Worm (Caenorhabditis elegans) whole organism, L1 larva: ENCODE measurements around the gene sem-5.

Source experiments
- C04F5.9 ChIP-seq: sonication (generic microtip); optimal IDR thresholded peaks from 2 replicates; lab custom pipeline; 2016; ENCODE audit warnings: missing genetic modification characterization, missing compliant biosample characterization
- C34B4.2 ChIP-seq: sonication (generic microtip); optimal IDR thresholded peaks from 2 replicates; lab custom pipeline; 2017; ENCODE audit warnings: mild to moderate bottlenecking, missing genetic modification characterization, missing compliant biosample characterization
- Y116A8C.19 ChIP-seq: sonication (generic microtip); optimal IDR thresholded peaks from 2 replicates; lab custom pipeline; 2016; ENCODE audit warnings: missing compliant biosample characterization, missing genetic modification characterization, borderline replicate concordance
- ama-1 ChIP-seq: fragments of 150-350 bp; optimal IDR thresholded peaks from 2 replicates; lab custom pipeline; 2014
- blmp-1 ChIP-seq: fragments of 150-350 bp; optimal IDR thresholded peaks from 2 replicates; lab custom pipeline; 2014; ENCODE audit warnings: missing biosample characterization, missing genetic modification characterization
- ceh-88 ChIP-seq: fragments of 200-800 bp; sonication (Bioruptor generic); IDR thresholded peaks from 2 replicates; pipeline ENCODE4 v1.3.6; 2022; ENCODE audit warnings: missing genetic modification characterization, missing compliant biosample characterization
- ces-1 ChIP-seq: fragments of 150-350 bp; optimal IDR thresholded peaks from 2 replicates; lab custom pipeline; 2014; ENCODE audit warnings: missing biosample characterization, missing genetic modification reagents, missing genetic modification characterization
- dsc-1 ChIP-seq: sonication (generic microtip); optimal IDR thresholded peaks from 2 replicates; lab custom pipeline; 2016; ENCODE audit warnings: mild to moderate bottlenecking, missing genetic modification characterization, missing compliant biosample characterization
- efl-1 ChIP-seq, 4 experiments: fragments of 150-350 bp; optimal IDR thresholded peaks in 3 of 4; peaks in 1 of 4; 1 replicate in 1 of 4; 2 replicates in 3 of 4; lab custom pipeline; 2014; ENCODE audit warnings: missing biosample characterization in 2 of 4, missing genetic modification characterization in 2 of 4, missing genetic modification reagents in 2 of 4
- egl-27 ChIP-seq, 2 experiments: fragments of 150-350 bp in 1 of 2; sonication (generic microtip); optimal IDR thresholded peaks; 3 replicates each; lab custom pipeline; 2017 to 2018; ENCODE audit warnings: missing biosample characterization in 2 of 2, missing genetic modification characterization in 2 of 2, missing genetic modification reagents in 2 of 2
- ets-5 ChIP-seq: fragments of 200-800 bp; sonication (Bioruptor generic); IDR thresholded peaks from 2 replicates; pipeline ENCODE4 v1.3.6; 2022; ENCODE audit warnings: missing genetic modification characterization, missing compliant biosample characterization
- fkh-4 ChIP-seq: sonication (generic microtip); optimal IDR thresholded peaks from 2 replicates; lab custom pipeline; 2016; ENCODE audit warnings: missing compliant biosample characterization, missing genetic modification characterization, borderline replicate concordance
- grh-1 ChIP-seq: fragments of 200-800 bp; sonication (Bioruptor generic); IDR thresholded peaks from 2 replicates; pipeline ENCODE4 v1.3.6; 2022; ENCODE audit warnings: missing genetic modification reagents, missing genetic modification characterization, missing compliant biosample characterization
- jun-1 ChIP-seq: fragments of 150-350 bp; optimal IDR thresholded peaks from 2 replicates; lab custom pipeline; 2014; ENCODE audit warnings: missing biosample characterization, missing genetic modification reagents, missing genetic modification characterization
- lin-13 ChIP-seq: fragments of 150-350 bp; optimal IDR thresholded peaks from 2 replicates; lab custom pipeline; 2014; ENCODE audit warnings: missing biosample characterization, missing genetic modification reagents, missing genetic modification characterization
- lin-15B ChIP-seq: fragments of 150-350 bp; sonication (generic microtip); optimal IDR thresholded peaks from 3 replicates; lab custom pipeline; 2014; ENCODE audit warnings: missing biosample characterization, missing genetic modification characterization
- lir-3 ChIP-seq: sonication (generic microtip); optimal IDR thresholded peaks from 2 replicates; lab custom pipeline; 2016; ENCODE audit warnings: mild to moderate bottlenecking, missing genetic modification characterization, moderate library complexity, missing compliant biosample characterization; ENCODE audit not compliant: poor library complexity
- mep-1 ChIP-seq: fragments of 150-350 bp; optimal IDR thresholded peaks from 2 replicates; lab custom pipeline; 2014; ENCODE audit warnings: missing biosample characterization, missing genetic modification characterization
- nhr-11 ChIP-seq: fragments of 150-350 bp; optimal IDR thresholded peaks from 2 replicates; lab custom pipeline; 2014; ENCODE audit warnings: missing biosample characterization, missing genetic modification characterization
- nhr-20 ChIP-seq: sonication (generic microtip); optimal IDR thresholded peaks from 2 replicates; lab custom pipeline; 2016; ENCODE audit warnings: mild to moderate bottlenecking, missing genetic modification characterization, missing compliant biosample characterization
- nhr-237 ChIP-seq: fragments of 150-350 bp; optimal IDR thresholded peaks from 2 replicates; lab custom pipeline; 2014; ENCODE audit warnings: missing biosample characterization, missing genetic modification characterization
- nhr-28 ChIP-seq: fragments of 150-350 bp; optimal IDR thresholded peaks from 2 replicates; lab custom pipeline; 2014; ENCODE audit warnings: missing biosample characterization, missing genetic modification characterization
- nhr-47 ChIP-seq: sonication (generic microtip); optimal IDR thresholded peaks from 2 replicates; lab custom pipeline; 2016; ENCODE audit warnings: mild to moderate bottlenecking, missing genetic modification characterization, moderate library complexity, missing compliant biosample characterization
- nhr-71 ChIP-seq: sonication (generic microtip); optimal IDR thresholded peaks from 2 replicates; lab custom pipeline; 2016; ENCODE audit warnings: mild to moderate bottlenecking, missing genetic modification characterization, moderate library complexity, missing compliant biosample characterization
- nhr-76 ChIP-seq: sonication (generic microtip); optimal IDR thresholded peaks from 2 replicates; lab custom pipeline; 2017; ENCODE audit warnings: missing biosample characterization, missing genetic modification characterization
- nhr-84 ChIP-seq: sonication (generic microtip); optimal IDR thresholded peaks from 2 replicates; lab custom pipeline; 2017; ENCODE audit warnings: missing biosample characterization, missing genetic modification characterization
- pag-3 ChIP-seq: sonication (generic microtip); optimal IDR thresholded peaks from 2 replicates; lab custom pipeline; 2017; ENCODE audit warnings: missing genetic modification characterization, mild to moderate bottlenecking, missing compliant biosample characterization, antibody characterized with exemption, borderline replicate concordance; ENCODE audit not compliant: insufficient read depth
- pqm-1 ChIP-seq: sonication (generic microtip); optimal IDR thresholded peaks from 3 replicates; lab custom pipeline; 2017; ENCODE audit warnings: missing biosample characterization, missing genetic modification characterization
- skn-1 ChIP-seq: fragments of 150-350 bp; optimal IDR thresholded peaks from 2 replicates; lab custom pipeline; 2014; ENCODE audit warnings: missing biosample characterization, missing genetic modification characterization
- snpc-4 ChIP-seq: fragments of 150-350 bp; optimal IDR thresholded peaks from 2 replicates; lab custom pipeline; 2014; ENCODE audit warnings: missing biosample characterization, missing genetic modification characterization
- sox-4 ChIP-seq: sonication (generic microtip); optimal IDR thresholded peaks from 2 replicates; lab custom pipeline; 2016; ENCODE audit warnings: missing genetic modification characterization, missing compliant biosample characterization
- sup-37 ChIP-seq: fragments of 200-800 bp; sonication (Bioruptor generic); optimal IDR thresholded peaks from 2 replicates; lab custom pipeline; 2018; ENCODE audit warnings: mild to moderate bottlenecking, missing genetic modification characterization, missing compliant biosample characterization
- tbx-2 ChIP-seq: sonication (generic microtip); optimal IDR thresholded peaks from 2 replicates; lab custom pipeline; 2016; ENCODE audit warnings: missing genetic modification characterization, missing compliant biosample characterization

The sem-5 gene

ce11 chrX:7997968-7998367 is 36.4 kb upstream of the sem-5 start, which contains the start of gene sdpn-1:
Gene sdpn-1 (minus strand): TSS chrX:7998229.
- TF ChIP-seq pqm-1 (tag; lab: Kevin White, UChicago) = no peak
- TF ChIP-seq ets-5 (GFP tag; lab: Robert Waterston, UW) = no peak

- TF ChIP-seq nhr-76 (tag; lab: Kevin White, UChicago) (no peak), Y116A8C.19 (tag; lab: Kevin White, UChicago) (no peak), pag-3 (tag; lab: Kevin White, UChicago) (no peak), sox-4 (no peak), lin-15B (no peak), egl-27 (tag; optimal IDR thresholded peaks at IDR 0.05; lab: Kevin White, UChicago) (no peak), ceh-88 (no peak), ama-1 (lab: Kevin White, UChicago) (no peak), snpc-4 (tag; lab: Kevin White, UChicago) (no peak), nhr-47 (tag; lab: Kevin White, UChicago) (no peak), skn-1 (tag; lab: Kevin White, UChicago) (no peak), mep-1 (no peak), nhr-20 (tag; lab: Kevin White, UChicago) (no peak), jun-1 (tag; lab: Kevin White, UChicago) (no peak)
These were observed 33.0 kb upstream of the sem-5 start for ce11 chrX:7994486-7994885.

- no peak for TF ChIP-seq ces-1 (GFP tag; lab: Kevin White, UChicago)
- no peak for TF ChIP-seq efl-1 (optimal IDR thresholded peaks at IDR 0.05; lab: Kevin White, UChicago)
- peak in 1 of 2 experiments; percentile 33 for TF ChIP-seq efl-1 (GFP tag; optimal IDR thresholded peaks at IDR 0.05 in 1 of 2; lab: Kevin White, UChicago)
These were observed 30.6 kb upstream of the sem-5 start for ce11 chrX:7992102-7992501.

- TF ChIP-seq nhr-11 (tag; lab: Kevin White, UChicago) (no peak), grh-1 (GFP tag; lab: Robert Waterston, UW) (no peak), tbx-2 (tag; lab: Kevin White, UChicago) (peak; percentile 60), C34B4.2 (tag; lab: Kevin White, UChicago) (no peak), lin-13 (GFP tag; lab: Kevin White, UChicago) (no peak), lir-3 (tag; lab: Kevin White, UChicago) (no peak), blmp-1 (tag; lab: Kevin White, UChicago) (peak; percentile 54), dsc-1 (no peak), nhr-71 (tag; lab: Kevin White, UChicago) (peak; percentile 46)
These were observed 28.8 kb upstream of the sem-5 start for ce11 chrX:7990282-7990681.

DNA sequence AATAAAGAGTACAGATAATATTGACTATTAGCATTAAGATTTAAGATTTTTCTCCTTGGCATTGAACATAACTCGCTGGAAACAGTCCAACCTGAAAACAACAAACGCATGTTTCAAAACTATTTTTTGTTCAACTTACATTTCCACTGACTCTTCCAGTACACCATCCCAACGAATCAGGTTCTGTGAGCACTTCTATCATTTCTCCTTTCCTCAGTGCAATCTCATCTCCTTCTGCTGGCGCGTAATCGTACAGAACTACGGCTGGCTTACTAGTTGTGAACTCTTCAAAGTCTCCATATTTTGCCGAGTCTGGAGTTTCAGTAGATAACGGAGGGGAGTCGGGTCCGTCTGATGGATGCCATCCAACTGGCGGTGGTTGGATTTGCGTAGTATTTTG is 27.6 kb upstream of the sem-5 start:
- TF ChIP-seq nhr-28 (tag; lab: Kevin White, UChicago) (no peak), ama-1 (lab: Kevin White, UChicago) (peak; percentile 24)

DNA sequence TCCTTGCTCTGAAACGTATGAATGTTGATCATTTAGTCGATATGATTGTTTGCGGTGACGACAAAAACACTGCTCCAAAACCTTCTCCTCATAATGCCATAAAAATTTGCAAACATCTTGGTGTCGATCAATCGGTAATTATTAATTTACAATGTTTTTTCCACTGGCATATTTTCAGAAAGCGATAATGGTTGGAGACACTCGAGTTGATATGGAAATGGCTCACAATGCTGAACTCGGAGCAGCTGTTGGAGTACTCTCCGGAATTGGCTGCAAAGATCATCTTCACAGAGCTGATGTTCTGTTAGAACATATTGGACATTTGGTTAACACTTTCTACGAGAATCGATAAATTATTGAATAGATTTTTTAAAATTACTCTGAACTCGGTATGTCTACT is 26.9 kb upstream of the sem-5 start:
- TF ChIP-seq nhr-47 (tag; lab: Kevin White, UChicago) (no peak), nhr-71 (tag; lab: Kevin White, UChicago) (no peak), fkh-4 (tag; lab: Kevin White, UChicago) (no peak), efl-1 (optimal IDR thresholded peaks at IDR 0.05; lab: Kevin White, UChicago) (no peak), efl-1 (GFP tag; optimal IDR thresholded peaks at IDR 0.05 in 1 of 2; lab: Kevin White, UChicago) (peak in 1 of 2 experiments; percentile 49), C04F5.9 (tag; lab: Kevin White, UChicago) (no peak), nhr-237 (tag; lab: Kevin White, UChicago) (no peak), sup-37 (no peak), nhr-84 (tag; lab: Kevin White, UChicago) (no peak)
